Worm (Caenorhabditis elegans) whole organism, mixed stage, embryonic: ENCODE measurements around the gene F25E5.2.

Experiments
- M03D4.4 ChIP-seq: sonication (generic microtip); optimal IDR thresholded peaks from 2 replicates; lab custom pipeline; 2017; ENCODE audit warnings: mild to moderate bottlenecking, missing genetic modification characterization, missing compliant biosample characterization
- bed-3 ChIP-seq: fragments of 200-800 bp; sonication (Bioruptor generic); optimal IDR thresholded peaks from 3 replicates; lab custom pipeline; 2018; ENCODE audit warnings: mild to moderate bottlenecking, missing genetic modification characterization, moderate library complexity, missing compliant biosample characterization
- blmp-1 ChIP-seq: fragments of 150-350 bp; optimal IDR thresholded peaks from 2 replicates; lab custom pipeline; 2014; ENCODE audit warnings: missing biosample characterization, missing genetic modification characterization
- ceh-39 ChIP-seq: fragments of 150-350 bp; optimal IDR thresholded peaks from 2 replicates; lab custom pipeline; 2014; ENCODE audit warnings: missing biosample characterization, missing genetic modification characterization
- ceh-83 ChIP-seq: fragments of 200-800 bp; sonication (Bioruptor generic); optimal IDR thresholded peaks from 2 replicates; lab custom pipeline; 2018; ENCODE audit warnings: mild to moderate bottlenecking, missing genetic modification characterization, missing compliant biosample characterization
- ces-1 ChIP-seq: fragments of 150-350 bp; optimal IDR thresholded peaks from 2 replicates; lab custom pipeline; 2014; ENCODE audit warnings: missing biosample characterization, missing genetic modification reagents, missing genetic modification characterization
- cnd-1 ChIP-seq: fragments of 200-800 bp; sonication (Bioruptor generic); optimal IDR thresholded peaks from 2 replicates; lab custom pipeline; 2018; ENCODE audit warnings: mild to moderate bottlenecking, missing genetic modification characterization, missing compliant biosample characterization
- drap-1 ChIP-seq: fragments of 200-800 bp; sonication (Bioruptor generic); optimal IDR thresholded peaks from 3 replicates; lab custom pipeline; 2018; ENCODE audit warnings: mild to moderate bottlenecking, missing genetic modification characterization, missing compliant biosample characterization
- elt-1 ChIP-seq: sonication (generic microtip); optimal IDR thresholded peaks from 2 replicates; lab custom pipeline; 2017; ENCODE audit warnings: missing genetic modification characterization, mild to moderate bottlenecking, missing compliant biosample characterization, antibody characterized with exemption, moderate library complexity, borderline replicate concordance; ENCODE audit not compliant: insufficient read depth
- elt-3 ChIP-seq: fragments of 150-350 bp; optimal IDR thresholded peaks from 2 replicates; lab custom pipeline; 2014; ENCODE audit warnings: missing biosample characterization, missing genetic modification characterization
- flh-1 ChIP-seq: fragments of 200-800 bp; sonication (Bioruptor generic); optimal IDR thresholded peaks from 2 replicates; lab custom pipeline; 2018; ENCODE audit warnings: mild to moderate bottlenecking, missing genetic modification characterization, moderate library complexity, missing compliant biosample characterization
- ham-2 ChIP-seq: fragments of 200-800 bp; sonication (Bioruptor generic); optimal IDR thresholded peaks from 2 replicates; lab custom pipeline; 2018; ENCODE audit warnings: mild to moderate bottlenecking, missing genetic modification characterization, missing compliant biosample characterization
- hlh-1 ChIP-seq: fragments of 150-350 bp; optimal IDR thresholded peaks from 2 replicates; lab custom pipeline; 2014; ENCODE audit warnings: missing biosample characterization, missing genetic modification reagents, missing genetic modification characterization
- lin-13 ChIP-seq: fragments of 150-350 bp; optimal IDR thresholded peaks from 2 replicates; lab custom pipeline; 2014; ENCODE audit warnings: missing biosample characterization, missing genetic modification characterization
- lin-32 ChIP-seq: fragments of 200-800 bp; sonication (Bioruptor generic); optimal IDR thresholded peaks from 2 replicates; lab custom pipeline; 2018; ENCODE audit warnings: mild to moderate bottlenecking, missing genetic modification characterization, missing compliant biosample characterization
- lsy-2 ChIP-seq: fragments of 150-350 bp; optimal IDR thresholded peaks from 2 replicates; lab custom pipeline; 2014; ENCODE audit warnings: missing biosample characterization, missing genetic modification characterization
- mab-5 ChIP-seq: fragments of 150-350 bp; optimal IDR thresholded peaks from 2 replicates; lab custom pipeline; 2014; ENCODE audit warnings: missing biosample characterization, missing genetic modification characterization
- mep-1 ChIP-seq: fragments of 150-350 bp; optimal IDR thresholded peaks from 2 replicates; lab custom pipeline; 2017; ENCODE audit warnings: missing biosample characterization, missing genetic modification reagents, missing genetic modification characterization, inconsistent platforms
- mls-2 ChIP-seq: sonication (generic microtip); optimal IDR thresholded peaks from 2 replicates; lab custom pipeline; 2016; ENCODE audit warnings: mild to moderate bottlenecking, missing genetic modification characterization, moderate library complexity, missing compliant biosample characterization
- nhr-2 ChIP-seq: fragments of 150-350 bp; optimal IDR thresholded peaks from 2 replicates; lab custom pipeline; 2014; ENCODE audit warnings: missing biosample characterization, missing genetic modification characterization
- nhr-237 ChIP-seq: fragments of 150-350 bp; optimal IDR thresholded peaks from 2 replicates; lab custom pipeline; 2014; ENCODE audit warnings: missing biosample characterization, missing genetic modification characterization
- nhr-28 ChIP-seq: fragments of 150-350 bp; optimal IDR thresholded peaks from 2 replicates; lab custom pipeline; 2014; ENCODE audit warnings: missing biosample characterization, missing genetic modification characterization
- nhr-76 ChIP-seq: sonication (generic microtip); optimal IDR thresholded peaks from 2 replicates; lab custom pipeline; 2017; ENCODE audit warnings: missing biosample characterization, missing genetic modification characterization
- sem-2 ChIP-seq: fragments of 200-800 bp; sonication (Bioruptor generic); optimal IDR thresholded peaks from 2 replicates; lab custom pipeline; 2018; ENCODE audit warnings: mild to moderate bottlenecking, missing genetic modification characterization, missing compliant biosample characterization
- snpc-4 ChIP-seq: fragments of 150-350 bp; optimal IDR thresholded peaks from 2 replicates; lab custom pipeline; 2014; ENCODE audit warnings: missing biosample characterization, missing genetic modification characterization
- sptf-1 ChIP-seq: sonication (generic microtip); optimal IDR thresholded peaks from 2 replicates; lab custom pipeline; 2017; ENCODE audit warnings: mild to moderate bottlenecking, missing genetic modification characterization, moderate library complexity, missing compliant biosample characterization
- tbx-8 ChIP-seq: fragments of 200-800 bp; sonication (Bioruptor generic); optimal IDR thresholded peaks from 2 replicates; lab custom pipeline; 2018; ENCODE audit warnings: mild to moderate bottlenecking, missing genetic modification characterization, moderate library complexity, missing compliant biosample characterization
- unc-120 ChIP-seq: sonication (generic microtip); optimal IDR thresholded peaks from 2 replicates; lab custom pipeline; 2017; ENCODE audit warnings: missing genetic modification characterization, missing compliant biosample characterization; ENCODE audit not compliant: poor library complexity, severe bottlenecking
- unc-39 ChIP-seq: fragments of 150-350 bp; optimal IDR thresholded peaks from 2 replicates; lab custom pipeline; 2014; ENCODE audit warnings: missing biosample characterization, missing genetic modification characterization
- unc-62 ChIP-seq: fragments of 150-350 bp; optimal IDR thresholded peaks from 2 replicates; lab custom pipeline; 2014; ENCODE audit warnings: missing biosample characterization, missing genetic modification reagents, missing genetic modification characterization
- zip-8 ChIP-seq: fragments of 150-350 bp; optimal IDR thresholded peaks from 2 replicates; lab custom pipeline; 2014; ENCODE audit warnings: missing biosample characterization, missing genetic modification characterization
- ztf-11 ChIP-seq: fragments of 150-350 bp; optimal IDR thresholded peaks from 2 replicates; lab custom pipeline; 2014; ENCODE audit warnings: missing biosample characterization, missing genetic modification characterization

The F25E5.2 gene

DNA sequence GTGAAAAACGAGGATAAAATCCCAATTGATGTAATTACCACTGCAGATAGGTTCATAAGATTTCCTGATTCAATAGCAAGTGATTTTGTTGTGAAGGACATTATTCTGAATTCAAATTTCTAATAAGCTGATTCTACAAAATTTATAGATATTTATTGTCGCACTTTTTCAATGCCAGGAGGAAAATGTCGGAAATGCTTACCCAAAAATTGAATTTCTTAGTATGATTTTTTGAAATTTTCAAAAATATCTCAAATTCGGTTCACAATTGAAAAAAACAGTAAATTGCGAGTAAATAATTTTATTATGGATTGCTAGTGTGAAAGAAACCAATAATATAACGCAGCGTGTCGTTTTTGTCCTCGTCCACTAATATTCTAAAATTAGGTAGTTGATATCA is 37.8 kb downstream of the F25E5.2 start, which contains the start of gene srbc-10:
Gene srbc-10, minus strand, starts transcription at position 101 of the 400 bp plus-strand sequence.
- no peak for TF ChIP-seq tbx-8 (GFP tag; lab: Kevin White, UChicago)
- no peak for TF ChIP-seq ceh-83 (GFP tag; lab: Kevin White, UChicago)
- no peak for TF ChIP-seq sem-2 (GFP tag; lab: Kevin White, UChicago)
- TF ChIP-seq mep-1 (tag; lab: Kevin White, UChicago): no peak
- no peak for TF ChIP-seq cnd-1
- TF ChIP-seq lin-13 (tag; lab: Kevin White, UChicago): no peak
- no peak for TF ChIP-seq nhr-28 (tag; lab: Kevin White, UChicago)
- no peak for TF ChIP-seq bed-3
- TF ChIP-seq, all 35 proteins: peak for 0

- TF ChIP-seq tbx-8 (GFP tag; lab: Kevin White, UChicago): no peak
- TF ChIP-seq ztf-11: no peak
- TF ChIP-seq mls-2 (tag; lab: Kevin White, UChicago): no peak
- no peak for TF ChIP-seq drap-1
- TF ChIP-seq flh-1: no peak
- TF ChIP-seq sptf-1 (tag; lab: Kevin White, UChicago): no peak
- no peak for TF ChIP-seq lin-13 (tag; lab: Kevin White, UChicago)
- TF ChIP-seq nhr-76 (tag; lab: Kevin White, UChicago): no peak
- no peak for TF ChIP-seq unc-39
- TF ChIP-seq snpc-4 (tag; lab: Kevin White, UChicago): no peak
- TF ChIP-seq, all 35 proteins: peak for 0
Measured at ce11 chrV:7495189-7495588, 40.1 kb downstream of the F25E5.2 start, which contains the start of gene srbc-11. Gene srbc-11, minus strand, starts transcription at chrV:7495289.

DNA sequence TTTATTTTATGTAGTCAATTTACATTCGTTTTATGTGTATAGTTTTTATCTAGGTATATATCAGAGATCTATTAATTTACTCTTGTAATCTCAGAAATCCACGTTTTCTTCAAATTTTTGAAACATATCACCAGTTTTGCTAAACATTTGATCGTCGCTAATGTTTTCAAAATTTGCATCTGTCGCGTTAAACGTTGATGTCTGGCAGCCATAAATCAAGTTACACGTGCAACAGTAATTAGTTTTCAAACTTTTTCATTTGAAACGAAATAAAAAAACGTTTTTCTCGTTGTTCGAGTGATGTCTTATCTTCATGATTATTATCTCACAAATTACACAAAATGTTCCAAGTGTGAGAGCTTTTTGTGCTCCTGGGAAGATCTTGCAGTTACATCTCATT is 42.3 kb downstream of the F25E5.2 start, which contains the start of gene srh-79:
Gene srh-79, plus strand, starts transcription at position 301 of the 400 bp plus-strand sequence.
- TF ChIP-seq lin-13 (tag; lab: Kevin White, UChicago): no peak
- TF ChIP-seq zip-8: no peak
- TF ChIP-seq lsy-2 (tag; lab: Kevin White, UChicago): no peak
- no peak for TF ChIP-seq mep-1 (tag; lab: Kevin White, UChicago)
- no peak for TF ChIP-seq ztf-11
- no peak for TF ChIP-seq elt-3
- no peak for TF ChIP-seq blmp-1 (tag; lab: Kevin White, UChicago)
- TF ChIP-seq flh-1: no peak
- TF ChIP-seq M03D4.4 (tag; lab: Kevin White, UChicago): no peak
- no peak for TF ChIP-seq ces-1 (GFP tag; lab: Kevin White, UChicago)
- TF ChIP-seq tbx-8 (GFP tag; lab: Kevin White, UChicago): no peak
- TF ChIP-seq bed-3: no peak
- TF ChIP-seq mab-5 (tag; lab: Kevin White, UChicago): no peak
- TF ChIP-seq elt-1 (tag; lab: Kevin White, UChicago): no peak
- no peak for TF ChIP-seq ceh-83 (GFP tag; lab: Kevin White, UChicago)
- TF ChIP-seq nhr-76 (tag; lab: Kevin White, UChicago): no peak
- no peak for TF ChIP-seq cnd-1
- no peak for TF ChIP-seq sptf-1 (tag; lab: Kevin White, UChicago)
- TF ChIP-seq nhr-2 (tag; lab: Kevin White, UChicago): no peak

ce11 chrV:7501194-7501593 is 46.1 kb downstream of the F25E5.2 start:
- TF ChIP-seq unc-62 (GFP tag; lab: Kevin White, UChicago): no peak

DNA sequence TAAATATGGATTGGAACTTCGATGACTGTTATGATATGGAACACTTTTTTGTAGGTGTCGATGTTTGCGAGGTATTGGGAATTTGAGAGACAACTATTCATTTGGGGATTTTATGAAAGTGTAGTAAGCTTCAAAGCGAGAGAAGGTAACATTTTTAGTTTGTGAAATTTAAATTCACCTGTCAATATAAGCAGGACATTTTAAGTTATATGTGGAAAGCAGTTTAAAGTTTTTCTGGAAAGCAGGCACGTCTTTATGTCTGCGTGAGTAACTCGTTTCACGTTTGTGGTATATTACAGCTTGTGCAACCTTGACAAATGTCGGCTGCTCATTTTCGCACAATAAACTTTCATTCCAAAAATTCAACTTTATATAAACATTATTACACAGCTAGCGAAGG is 49.2 kb downstream of the F25E5.2 start, which contains the start of gene srh-229:
Gene srh-229, minus strand, starts transcription at position 101 of the 400 bp plus-strand sequence.
- TF ChIP-seq M03D4.4 (tag; lab: Kevin White, UChicago): no peak
- TF ChIP-seq lin-32 (GFP tag; lab: Kevin White, UChicago): no peak
- TF ChIP-seq ztf-11: no peak
- no peak for TF ChIP-seq flh-1
- no peak for TF ChIP-seq lin-13 (tag; lab: Kevin White, UChicago)
- TF ChIP-seq elt-1 (tag; lab: Kevin White, UChicago): no peak
- TF ChIP-seq cnd-1: no peak
- TF ChIP-seq sem-2 (GFP tag; lab: Kevin White, UChicago): no peak
- TF ChIP-seq tbx-8 (GFP tag; lab: Kevin White, UChicago): no peak
- no peak for TF ChIP-seq ceh-83 (GFP tag; lab: Kevin White, UChicago)
- TF ChIP-seq snpc-4 (tag; lab: Kevin White, UChicago): no peak
- no peak for TF ChIP-seq hlh-1 (tag; lab: Kevin White, UChicago)
- no peak for TF ChIP-seq lsy-2 (tag; lab: Kevin White, UChicago)
- no peak for TF ChIP-seq ceh-39 (tag; lab: Kevin White, UChicago)
- no peak for TF ChIP-seq ham-2
- TF ChIP-seq unc-120 (tag; lab: Kevin White, UChicago): no peak
- TF ChIP-seq bed-3: no peak
- no peak for TF ChIP-seq ces-1 (GFP tag; lab: Kevin White, UChicago)
- no peak for TF ChIP-seq nhr-237 (tag; lab: Kevin White, UChicago)
- no peak for TF ChIP-seq mep-1 (tag; lab: Kevin White, UChicago)
- TF ChIP-seq, all 35 proteins: peak for 0
